Fruit fly (Drosophila melanogaster) whole organism, embryonic: ENCODE results near the gene CG15170.

ENCODE experiments used
- Aef1 ChIP-seq: fragments of 200-800 bp; sonication (Bioruptor generic); IDR thresholded peaks from 3 replicates; pipeline ENCODE4 v1.3.6; 2022; ENCODE audit warnings: missing biosample characterization, missing genetic modification characterization
- CG12769 ChIP-seq: fragments of 200-800 bp; sonication (Bioruptor generic); optimal IDR thresholded peaks from 2 replicates; lab custom pipeline; 2019; ENCODE audit warnings: missing biosample characterization, mild to moderate bottlenecking, missing genetic modification characterization, moderate library complexity
- CG15011 ChIP-seq: fragments of 200-800 bp; sonication (Bioruptor generic); optimal IDR thresholded peaks from 3 replicates; lab custom pipeline; 2018; ENCODE audit warnings: missing biosample characterization, mild to moderate bottlenecking, missing genetic modification characterization
- CG16779 ChIP-seq: fragments of 200-800 bp; sonication (Bioruptor generic); IDR thresholded peaks from 2 replicates; pipeline ENCODE4 v1.3.6; 2022; ENCODE audit warnings: missing biosample characterization, missing genetic modification characterization
- CG17328 ChIP-seq: fragments of 200-800 bp; sonication (Bioruptor generic); IDR thresholded peaks from 2 replicates; pipeline ENCODE4 v1.3.6; 2022; ENCODE audit warnings: missing biosample characterization, missing genetic modification characterization
- CG17568 ChIP-seq: fragments of 200-800 bp; sonication (Bioruptor generic); optimal IDR thresholded peaks from 2 replicates; lab custom pipeline; 2018; ENCODE audit warnings: missing biosample characterization, mild to moderate bottlenecking, missing genetic modification characterization, moderate library complexity
- CG18599 ChIP-seq: fragments of 200-800 bp; sonication (Bioruptor generic); optimal IDR thresholded peaks from 3 replicates; lab custom pipeline; 2017; ENCODE audit warnings: missing biosample characterization, missing genetic modification characterization, mild to moderate bottlenecking, moderate library complexity, missing genetic modification reagents
- CG2120 ChIP-seq: fragments of 200-800 bp; sonication (Bioruptor generic); optimal IDR thresholded peaks from 3 replicates; lab custom pipeline; 2016; ENCODE audit warnings: missing biosample characterization, missing genetic modification characterization
- CG31365 ChIP-seq: fragments of 200-800 bp; sonication (Bioruptor generic); optimal IDR thresholded peaks from 2 replicates; lab custom pipeline; 2018; ENCODE audit warnings: missing biosample characterization, mild to moderate bottlenecking, missing genetic modification characterization
- CG4424 ChIP-seq: fragments of 200-800 bp; sonication (Bioruptor generic); optimal IDR thresholded peaks from 3 replicates; lab custom pipeline; 2016; ENCODE audit warnings: missing biosample characterization, missing genetic modification characterization
- CG6765 ChIP-seq: fragments of 200-800 bp; sonication (Bioruptor generic); optimal IDR thresholded peaks from 3 replicates; lab custom pipeline; 2017; ENCODE audit warnings: missing biosample characterization, mild to moderate bottlenecking, missing genetic modification characterization
- CG6813 ChIP-seq: fragments of 200-800 bp; sonication (Bioruptor generic); optimal IDR thresholded peaks from 2 replicates; lab custom pipeline; 2017; ENCODE audit warnings: missing biosample characterization, missing genetic modification characterization, mild to moderate bottlenecking, moderate library complexity, missing genetic modification reagents
- CG7271 ChIP-seq: fragments of 200-800 bp; sonication (Bioruptor generic); optimal IDR thresholded peaks from 2 replicates; lab custom pipeline; 2018; ENCODE audit warnings: missing biosample characterization, mild to moderate bottlenecking, missing genetic modification characterization, moderate library complexity
- CG7745 ChIP-seq: fragments of 200-800 bp; sonication (Bioruptor generic); optimal IDR thresholded peaks from 2 replicates; lab custom pipeline; 2018; ENCODE audit warnings: missing biosample characterization, mild to moderate bottlenecking, missing genetic modification characterization, moderate library complexity
- CG9727 ChIP-seq: fragments of 200-800 bp; sonication (Bioruptor generic); optimal IDR thresholded peaks from 3 replicates; lab custom pipeline; 2017; ENCODE audit warnings: missing biosample characterization, mild to moderate bottlenecking, missing genetic modification characterization
- E2f1 ChIP-seq: fragments of 200-800 bp; sonication (Bioruptor generic); IDR thresholded peaks from 2 replicates; pipeline ENCODE4 v1.3.6; 2022; ENCODE audit warnings: missing biosample characterization, missing genetic modification characterization
- Eip74EF ChIP-seq, 2 experiments: fragments of 200-800 bp in 1 of 2; fragments of >200 bp in 1 of 2; sonication (Bioruptor generic) in 1 of 2; optimal IDR thresholded peaks; 2 replicates each; lab custom pipeline; 2017 to 2019; ENCODE audit warnings: missing biosample characterization in 2 of 2, missing genetic modification characterization in 2 of 2, mild to moderate bottlenecking in 1 of 2, moderate library complexity in 1 of 2
- Meics ChIP-seq: fragments of 200-800 bp; sonication (Bioruptor generic); optimal IDR thresholded peaks from 2 replicates; lab custom pipeline; 2017; ENCODE audit warnings: missing biosample characterization, mild to moderate bottlenecking, missing genetic modification characterization
- NC2α ChIP-seq: fragments of 200-800 bp; sonication (Bioruptor generic); optimal IDR thresholded peaks from 2 replicates; lab custom pipeline; 2016; ENCODE audit warnings: missing biosample characterization, missing genetic modification characterization
- NFAT ChIP-seq: fragments of 200-800 bp; sonication (Bioruptor generic); IDR thresholded peaks from 2 replicates; pipeline ENCODE4 v1.3.6; 2022; ENCODE audit warnings: missing biosample characterization, missing genetic modification characterization
- NfI ChIP-seq: fragments of 200-800 bp; sonication (Bioruptor generic); optimal IDR thresholded peaks from 3 replicates; lab custom pipeline; 2018; ENCODE audit warnings: missing biosample characterization, mild to moderate bottlenecking, missing genetic modification characterization, moderate library complexity
- Opbp ChIP-seq: fragments of 200-800 bp; sonication (Bioruptor generic); IDR thresholded peaks from 3 replicates; pipeline ENCODE4 v1.3.6; 2022; ENCODE audit warnings: missing biosample characterization, missing genetic modification characterization; ENCODE audit not compliant: partially characterized antibody
- Xbp1 ChIP-seq: fragments of 200-800 bp; sonication (Bioruptor generic); optimal IDR thresholded peaks from 3 replicates; lab custom pipeline; 2016; ENCODE audit warnings: missing biosample characterization, mild to moderate bottlenecking, missing genetic modification characterization
- aop ChIP-seq: fragments of 200-800 bp; sonication (Bioruptor generic); IDR thresholded peaks from 2 replicates; pipeline ENCODE4 v1.3.6; 2022; ENCODE audit warnings: missing biosample characterization, missing genetic modification characterization
- ato ChIP-seq: fragments of 200-800 bp; sonication (Bioruptor generic); IDR thresholded peaks from 2 replicates; pipeline ENCODE4 v1.3.6; 2022; ENCODE audit warnings: missing biosample characterization, missing genetic modification characterization; ENCODE audit not compliant: partially characterized antibody
- bbx ChIP-seq: fragments of 200-800 bp; sonication (Bioruptor generic); IDR thresholded peaks from 2 replicates; pipeline ENCODE4 v1.3.6; 2022; ENCODE audit warnings: missing biosample characterization, missing genetic modification characterization; ENCODE audit not compliant: partially characterized antibody
- chm ChIP-seq: fragments of 200-800 bp; sonication (Bioruptor generic); IDR thresholded peaks from 2 replicates; pipeline ENCODE4 v1.3.6; 2022; ENCODE audit warnings: missing biosample characterization, missing genetic modification characterization
- chn ChIP-seq: fragments of 200-800 bp; sonication (Bioruptor generic); optimal IDR thresholded peaks from 2 replicates; lab custom pipeline; 2016; ENCODE audit warnings: missing biosample characterization, missing genetic modification characterization
- crc ChIP-seq: fragments of 200-800 bp; sonication (Bioruptor generic); optimal IDR thresholded peaks from 2 replicates; lab custom pipeline; 2016; ENCODE audit warnings: missing biosample characterization, missing genetic modification characterization
- cwo ChIP-seq: fragments of 200-800 bp; sonication (Bioruptor generic); optimal IDR thresholded peaks from 3 replicates; lab custom pipeline; 2017; ENCODE audit warnings: missing biosample characterization, missing genetic modification characterization, mild to moderate bottlenecking, moderate library complexity, missing genetic modification reagents
- en ChIP-seq: fragments of 200-800 bp; sonication (Bioruptor generic); optimal IDR thresholded peaks from 2 replicates; lab custom pipeline; 2016; ENCODE audit warnings: missing biosample characterization, missing genetic modification characterization
- exex ChIP-seq: fragments of 200-800 bp; sonication (Bioruptor generic); optimal IDR thresholded peaks from 4 replicates; lab custom pipeline; 2018; ENCODE audit warnings: missing biosample characterization, mild to moderate bottlenecking, missing genetic modification characterization, moderate library complexity
- gce ChIP-seq: fragments of 200-800 bp; sonication (Bioruptor generic); IDR thresholded peaks from 3 replicates; pipeline ENCODE4 v1.3.6; 2022; ENCODE audit warnings: missing biosample characterization, missing genetic modification characterization
- gcm2 ChIP-seq: fragments of 200-800 bp; sonication (Bioruptor generic); optimal IDR thresholded peaks from 2 replicates; lab custom pipeline; 2016; ENCODE audit warnings: missing biosample characterization, missing genetic modification characterization
- ham ChIP-seq: fragments of 200-800 bp; sonication (Bioruptor generic); IDR thresholded peaks from 2 replicates; pipeline ENCODE4 v1.3.6; 2022; ENCODE audit warnings: missing biosample characterization, missing genetic modification characterization
- hbn ChIP-seq: fragments of 200-800 bp; sonication (Bioruptor generic); IDR thresholded peaks from 2 replicates; pipeline ENCODE4 v1.3.6; 2022; ENCODE audit warnings: missing biosample characterization, missing genetic modification characterization; ENCODE audit not compliant: partially characterized antibody
- insv ChIP-seq, 2 experiments: fragments of 200-800 bp; sonication (Bioruptor generic); optimal IDR thresholded peaks; 3 replicates each; lab custom pipeline; 2016 to 2018; ENCODE audit warnings: missing biosample characterization in 2 of 2, missing genetic modification characterization in 2 of 2
- ken ChIP-seq: fragments of 200-800 bp; sonication (Bioruptor generic); IDR thresholded peaks from 3 replicates; pipeline ENCODE4 v1.3.6; 2022; ENCODE audit warnings: missing biosample characterization, missing genetic modification characterization
- mam ChIP-seq: fragments of 200-800 bp; sonication (Bioruptor generic); optimal IDR thresholded peaks from 3 replicates; lab custom pipeline; 2016; ENCODE audit warnings: missing biosample characterization, missing genetic modification characterization
- oc ChIP-seq: fragments of 200-800 bp; sonication (Bioruptor generic); optimal IDR thresholded peaks from 2 replicates; lab custom pipeline; 2018; ENCODE audit warnings: missing biosample characterization, mild to moderate bottlenecking, missing genetic modification characterization, moderate library complexity
- pan ChIP-seq, 4 experiments: fragments of >200 bp in 3 of 4; fragments of 200-800 bp in 1 of 4; sonication (Bioruptor generic) in 1 of 4; optimal IDR thresholded peaks in 3 of 4; IDR thresholded peaks in 1 of 4; 2 replicates each; pipeline versions ENCODE4 v1.3.6 to Lab custom; 2017 to 2022; ENCODE audit warnings: missing biosample characterization in 2 of 4, missing genetic modification characterization in 2 of 4, mixed read lengths in 1 of 4
- run ChIP-seq: fragments of 200-800 bp; sonication (Bioruptor generic); optimal IDR thresholded peaks from 3 replicates; lab custom pipeline; 2018; ENCODE audit warnings: missing biosample characterization, mild to moderate bottlenecking, missing genetic modification characterization
- scrt ChIP-seq: fragments of 200-800 bp; sonication (Bioruptor generic); optimal IDR thresholded peaks from 2 replicates; lab custom pipeline; 2018; ENCODE audit warnings: missing biosample characterization, mild to moderate bottlenecking, missing genetic modification characterization, moderate library complexity
- twi ChIP-seq: fragments of 200-800 bp; optimal IDR thresholded peaks from 2 replicates; lab custom pipeline; 2019; ENCODE audit warnings: missing biosample characterization, mild to moderate bottlenecking, missing genetic modification characterization, moderate library complexity
- vvl ChIP-seq: fragments of 200-800 bp; sonication (Bioruptor generic); IDR thresholded peaks from 2 replicates; pipeline ENCODE4 v1.3.6; 2022; ENCODE audit warnings: missing biosample characterization, missing genetic modification characterization
- wor ChIP-seq: fragments of 200-800 bp; sonication (Bioruptor generic); IDR thresholded peaks from 2 replicates; pipeline ENCODE4 v1.3.6; 2022; ENCODE audit warnings: missing biosample characterization, missing genetic modification characterization
- zf30C ChIP-seq: fragments of 200-800 bp; sonication (Bioruptor generic); optimal IDR thresholded peaks from 3 replicates; lab custom pipeline; 2018; ENCODE audit warnings: missing biosample characterization, mild to moderate bottlenecking, missing genetic modification characterization

Gene CG15170

DNA sequence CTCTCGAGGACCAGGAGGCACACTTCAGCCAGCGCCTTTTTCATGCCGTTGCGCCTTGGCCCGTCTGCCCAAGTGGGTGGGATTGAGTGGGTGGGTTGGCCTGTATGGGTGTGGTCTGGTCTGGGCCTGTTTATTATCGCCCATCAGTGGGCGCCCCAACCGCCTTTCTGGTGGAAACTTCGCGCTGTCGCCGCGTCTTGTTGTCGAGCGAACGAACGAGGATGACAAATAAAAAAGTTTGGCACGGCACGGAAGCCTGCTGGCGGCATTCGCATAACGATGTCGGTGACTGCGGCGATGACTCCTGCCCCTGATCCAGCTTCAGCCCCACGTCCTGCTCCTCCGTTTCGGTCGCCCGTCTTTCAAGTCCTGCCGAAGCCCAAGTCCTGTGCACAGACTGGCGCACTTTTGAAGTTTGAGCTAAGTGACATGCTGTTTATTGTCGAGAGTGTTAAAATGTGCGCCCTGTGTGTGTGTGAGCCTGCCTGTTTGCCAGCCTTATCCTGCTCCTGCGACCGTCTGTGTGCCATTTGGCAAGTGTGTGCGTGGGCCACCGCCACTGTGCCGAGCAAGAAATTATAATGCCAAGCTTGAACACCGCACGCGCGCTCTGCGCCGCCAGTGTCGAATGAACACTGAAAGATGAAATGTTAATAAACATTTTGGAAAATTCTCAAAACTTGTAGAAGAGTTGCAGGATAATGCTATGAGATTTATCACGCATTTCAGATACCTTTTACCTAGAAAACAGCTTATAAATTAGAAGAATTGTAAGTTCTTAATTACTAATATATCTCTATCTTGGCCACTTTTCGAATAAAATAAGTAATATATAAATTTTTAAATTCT is 24.2 kb upstream of the CG15170 start (continued):
- peak; percentile 69 for TF ChIP-seq cwo (GFP tag; lab: Kevin White, UChicago)
- TF ChIP-seq chm (GFP tag; lab: Robert Waterston, UW) = no peak
- TF ChIP-seq chn = no peak
- TF ChIP-seq bbx (GFP tag; lab: Robert Waterston, UW) = no peak
- TF ChIP-seq NfI = peak; percentile 84
- peak; percentile 20 for TF ChIP-seq mam
- TF ChIP-seq ham (GFP tag; lab: Robert Waterston, UW) = no peak
- peak; percentile 77 for TF ChIP-seq CG9727 (GFP tag; lab: Kevin White, UChicago)
- no peak for TF ChIP-seq CG7745 (tag; lab: Kevin White, UChicago)
- TF ChIP-seq en (GFP tag; lab: Kevin White, UChicago) = no peak
- peak; percentile 93 for TF ChIP-seq CG18599 (GFP tag; lab: Kevin White, UChicago)
- no peak for TF ChIP-seq hbn (GFP tag; lab: Robert Waterston, UW)
- no peak for TF ChIP-seq CG12769 (tag; lab: Kevin White, UChicago)
- TF ChIP-seq CG17568 (GFP tag; lab: Kevin White, UChicago) = peak; percentile 18
- TF ChIP-seq NC2α (GFP tag; lab: Kevin White, UChicago) = no peak
- peak; percentile 62 for TF ChIP-seq scrt (GFP tag; lab: Kevin White, UChicago)
- TF ChIP-seq Aef1 (GFP tag; lab: Robert Waterston, UW) = peak; percentile 58; the same call in 2 of the 3 replicates
- peak in 1 of 2 experiments; percentile 72 for TF ChIP-seq Eip74EF (GFP tag; optimal IDR thresholded peaks at IDR 0.05; lab: Kevin White, UChicago)
- peak; percentile 39 for TF ChIP-seq twi (tag; lab: Kevin White, UChicago)
- TF ChIP-seq wor (GFP tag; lab: Robert Waterston, UW) = peak; percentile 46; the same call in 1 of the 2 replicates
- peak; percentile 47 for TF ChIP-seq E2f1
- peak; percentile 45 for TF ChIP-seq exex (tag; lab: Kevin White, UChicago)
- TF ChIP-seq CG6765 (GFP tag; lab: Kevin White, UChicago) = peak; percentile 80
- TF ChIP-seq CG31365 (tag; lab: Kevin White, UChicago) = no peak
- TF ChIP-seq vvl (GFP tag; lab: Robert Waterston, UW) = peak; percentile 76
- 0 out of 2 replicates have a peak, but pooled peaks have one; percentile 5 for TF ChIP-seq NFAT
- TF ChIP-seq gce (GFP tag; lab: Robert Waterston, UW) = no peak
- no peak for TF ChIP-seq ken (GFP tag; lab: Robert Waterston, UW)
- TF ChIP-seq CG17328 (GFP tag; lab: Robert Waterston, UW) = no peak
- TF ChIP-seq insv (GFP tag; optimal IDR thresholded peaks at IDR 0.05; lab: Kevin White, UChicago) = peak in 1 of 2 experiments; percentile 41
- peak; percentile 75 for TF ChIP-seq CG2120 (GFP tag; lab: Kevin White, UChicago)
- no peak for TF ChIP-seq CG16779 (GFP tag; lab: Robert Waterston, UW)
- peak; percentile 65 for TF ChIP-seq Xbp1
- no peak for TF ChIP-seq CG7271 (tag; lab: Kevin White, UChicago)
- TF ChIP-seq CG15011 = peak; percentile 62
- peak; percentile 70 for TF ChIP-seq CG6813 (GFP tag; lab: Kevin White, UChicago)
- TF ChIP-seq ato (GFP tag; lab: Robert Waterston, UW) = no peak
- no peak for TF ChIP-seq crc
- TF ChIP-seq Meics = peak; percentile 88
- TF ChIP-seq pan (optimal IDR thresholded peaks at IDR 0.05; lab: Kevin White, UChicago) = no peak
- TF ChIP-seq pan (GFP tag; optimal IDR thresholded peaks at IDR 0.05 in 1 of 2, IDR thresholded peaks at IDR 0.05 in 1 of 2) = peak in 1 of 2 experiments; percentile 67
- TF ChIP-seq CG4424 (GFP tag; lab: Kevin White, UChicago) = peak; percentile 53
- peak; percentile 77 for TF ChIP-seq zf30C
- TF ChIP-seq oc (tag; lab: Kevin White, UChicago) = peak; percentile 28
- TF ChIP-seq run = peak; percentile 59
- TF ChIP-seq aop (GFP tag; lab: Robert Waterston, UW) = no peak
- no peak for TF ChIP-seq Opbp (GFP tag; lab: Robert Waterston, UW)
- no peak for TF ChIP-seq gcm2 (GFP tag; lab: Kevin White, UChicago)
